Worm (Caenorhabditis elegans): ENCODE results near the gene T27E4.5.

- no peak for TF ChIP-seq lin-26 (GFP tag; IDR thresholded peaks at IDR 0.05)
- no peak for TF ChIP-seq Y67H2A.10 (GFP tag; conservative IDR thresholded peaks at IDR 0.05)
- TF ChIP-seq ets-4 (GFP tag; optimal IDR thresholded peaks at IDR 0.05): no peak
- TF ChIP-seq mcd-1 (GFP tag; IDR thresholded peaks at IDR 0.05): no peak
- no peak for TF ChIP-seq tbx-9 (tag; optimal IDR thresholded peaks at IDR 0.05; ENCODE audit: borderline replicate concordance)
- TF ChIP-seq attf-5 (GFP tag; optimal IDR thresholded peaks at IDR 0.05): no peak
- TF ChIP-seq C17E4.6 (GFP tag; IDR thresholded peaks at IDR 0.05): no peak
- no peak for TF ChIP-seq ama-1 (optimal IDR thresholded peaks at IDR 0.05)
- TF ChIP-seq ama-1 (GFP tag; optimal IDR thresholded peaks at IDR 0.05): no peak
- TF ChIP-seq K11D2.4 (GFP tag; IDR thresholded peaks at IDR 0.05): no peak
- no peak for TF ChIP-seq ztf-3 (GFP tag; optimal IDR thresholded peaks at IDR 0.05)
- no peak for TF ChIP-seq let-607 (tag; optimal IDR thresholded peaks at IDR 0.05)
- TF ChIP-seq tbp1 (GFP tag; optimal IDR thresholded peaks at IDR 0.05): no peak
- TF ChIP-seq snpc-4 (GFP tag; optimal IDR thresholded peaks at IDR 0.05): no peak
- no peak for TF ChIP-seq snpc-4 (tag; optimal IDR thresholded peaks at IDR 0.05)
Measured at ce11 chrV:9075827-9076226, 6.2 kb upstream of the T27E4.5 start.

Measured in whole organism, young adult.